Worm (Caenorhabditis elegans): ENCODE results near the gene C05C8.5.

Gene C05C8.5

DNA sequence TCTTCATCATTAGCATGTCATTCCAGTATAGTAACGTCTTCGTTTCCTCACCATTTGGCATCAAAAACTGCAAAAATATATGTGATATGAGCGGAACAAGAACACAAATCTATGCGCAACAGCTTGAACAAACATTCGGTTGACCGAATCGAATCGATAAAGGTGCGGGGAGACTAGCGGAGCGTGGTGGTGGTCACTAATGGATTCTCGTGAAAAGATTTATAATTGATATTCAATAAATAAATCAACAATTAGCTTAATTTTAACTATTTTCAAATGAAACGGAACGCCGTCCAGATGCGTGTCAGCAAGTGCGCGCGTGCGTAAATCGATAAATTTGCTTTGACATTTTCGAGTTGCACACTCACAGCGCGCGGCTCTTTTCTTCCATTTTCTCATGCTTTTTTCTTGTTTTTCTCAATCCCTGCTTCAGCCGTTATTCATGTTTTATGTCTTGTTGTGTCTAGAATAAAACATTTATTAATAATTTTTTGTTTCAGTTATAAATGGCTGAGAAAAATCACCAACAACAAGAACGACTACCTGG is 13.6 kb downstream of the C05C8.5 start, which contains the start of the genes C13F10.8, C13F10.6 and kxd-1:
Gene C13F10.8, minus strand, starts transcription at position 51 of the 547 bp plus-strand sequence.
Gene C13F10.6, minus strand, starts transcription at position 67 of the 547 bp plus-strand sequence.
Gene kxd-1, plus strand, starts transcription at position 497 of the 547 bp plus-strand sequence.
- TF ChIP-seq lin-35 (GFP tag; optimal IDR thresholded peaks at IDR 0.05) (peak in 1 of 2 experiments; percentile 42), C04F5.9 (tag; optimal IDR thresholded peaks at IDR 0.05) (no peak), swsn-7 (tag; optimal IDR thresholded peaks at IDR 0.05) (no peak), dpl-1 (GFP tag; optimal IDR thresholded peaks at IDR 0.05) (peak in 1 of 3 experiments; percentile 40), nhr-90 (tag; optimal IDR thresholded peaks at IDR 0.05; ENCODE audit: poor library complexity) (no peak), hlh-17 (GFP tag; optimal IDR thresholded peaks at IDR 0.05; ENCODE audit: borderline replicate concordance) (no peak), nhr-85 (tag) (peak; percentile 48), zag-1 (tag; optimal IDR thresholded peaks at IDR 0.05) (no peak), snpc-4 (tag; optimal IDR thresholded peaks at IDR 0.05) (no peak), jun-1 (tag; optimal IDR thresholded peaks at IDR 0.05) (no peak), C34B4.2 (tag; optimal IDR thresholded peaks at IDR 0.05) (no peak), lsy-2 (tag; optimal IDR thresholded peaks at IDR 0.05) (no peak), egl-27 (tag; optimal IDR thresholded peaks at IDR 0.05) (no peak), fkh-10 (GFP tag; optimal IDR thresholded peaks at IDR 0.05) (no peak), nhr-47 (tag; optimal IDR thresholded peaks at IDR 0.05) (no peak), vab-15 (tag; optimal IDR thresholded peaks at IDR 0.05) (no peak), efl-1 (optimal IDR thresholded peaks at IDR 0.05) (no peak), efl-1 (GFP tag; optimal IDR thresholded peaks at IDR 0.05 in 1 of 2) (peak in 1 of 2 experiments; percentile 93), xbp-1 (tag; optimal IDR thresholded peaks at IDR 0.05) (no peak), sup-37 (GFP tag; optimal IDR thresholded peaks at IDR 0.05) (no peak), lin-39 (tag; optimal IDR thresholded peaks at IDR 0.05) (no peak), unc-30 (tag; optimal IDR thresholded peaks at IDR 0.05) (no peak), lin-14 (GFP tag; optimal IDR thresholded peaks at IDR 0.05) (peak; percentile 46)

ce11 chrV:7218988-7219387 is 15.6 kb downstream of the C05C8.5 start, which contains the start of gene C13F10.5:
C13F10.5 (minus strand) TSS chrV:7219088.
- TF ChIP-seq grh-1 (GFP tag; IDR thresholded peaks at IDR 0.05): no peak
- no peak for TF ChIP-seq aha-1 (tag; optimal IDR thresholded peaks at IDR 0.05)
- TF ChIP-seq C16A3.4 (tag; optimal IDR thresholded peaks at IDR 0.05): no peak
- TF ChIP-seq nhr-12 (tag; optimal IDR thresholded peaks at IDR 0.05): no peak
- TF ChIP-seq unc-30 (tag; optimal IDR thresholded peaks at IDR 0.05): no peak
- no peak for TF ChIP-seq irx-1 (tag; optimal IDR thresholded peaks at IDR 0.05)
- no peak for TF ChIP-seq sox-4 (tag; optimal IDR thresholded peaks at IDR 0.05)
- no peak for TF ChIP-seq zag-1 (tag; optimal IDR thresholded peaks at IDR 0.05)
- TF ChIP-seq vab-15 (tag; optimal IDR thresholded peaks at IDR 0.05): no peak
- TF ChIP-seq snpc-4 (tag; optimal IDR thresholded peaks at IDR 0.05): no peak
- no peak for TF ChIP-seq ztf-4 (tag; optimal IDR thresholded peaks at IDR 0.05)
- TF ChIP-seq efl-3 (GFP tag; optimal IDR thresholded peaks at IDR 0.05): no peak
- TF ChIP-seq egl-27 (tag; optimal IDR thresholded peaks at IDR 0.05): no peak
- TF ChIP-seq unc-98 (GFP tag; IDR thresholded peaks at IDR 0.05): no peak
- TF ChIP-seq fkh-8 (tag; optimal IDR thresholded peaks at IDR 0.05): no peak
- no peak for TF ChIP-seq xbp-1 (tag; optimal IDR thresholded peaks at IDR 0.05)
- TF ChIP-seq ces-1 (GFP tag; optimal IDR thresholded peaks at IDR 0.05): no peak
- TF ChIP-seq ceh-82 (tag; optimal IDR thresholded peaks at IDR 0.05): no peak

DNA sequence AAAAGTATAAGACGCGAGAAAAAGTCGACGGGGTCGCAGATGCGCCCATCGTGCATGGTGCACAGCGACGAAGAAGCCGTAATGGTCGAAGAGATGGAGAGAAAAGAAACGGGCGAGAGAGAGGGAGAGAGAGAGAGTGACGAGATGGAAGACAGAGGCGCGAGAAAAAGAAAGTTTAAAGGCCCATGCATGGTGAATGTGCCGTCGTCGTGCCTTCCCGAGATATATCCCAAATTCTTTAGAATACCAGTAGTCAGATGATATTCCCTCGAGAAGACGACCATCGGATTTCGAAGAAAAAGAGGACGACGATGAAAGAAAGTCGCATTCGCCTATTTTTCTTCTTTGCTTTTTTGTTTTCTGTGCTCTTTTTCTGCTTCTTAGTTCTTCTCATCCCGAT is 18.6 kb downstream of the C05C8.5 start:
- TF ChIP-seq unc-86 (tag; optimal IDR thresholded peaks at IDR 0.05) (peak; percentile 1), lin-14 (GFP tag; optimal IDR thresholded peaks at IDR 0.05) (peak; percentile 54), efl-1 (optimal IDR thresholded peaks at IDR 0.05) (peak; percentile 4 to 11), efl-1 (GFP tag; optimal IDR thresholded peaks at IDR 0.05 in 1 of 2) (no peak), lsy-2 (tag; optimal IDR thresholded peaks at IDR 0.05) (peak in 1 of 2 experiments; percentile 22), nhr-19 (GFP tag; conservative IDR thresholded peaks at IDR 0.05) (no peak), dpl-1 (GFP tag; optimal IDR thresholded peaks at IDR 0.05) (peak in 1 of 3 experiments; percentile 0), nhr-90 (tag; optimal IDR thresholded peaks at IDR 0.05; ENCODE audit: poor library complexity) (no peak), ceh-82 (tag; optimal IDR thresholded peaks at IDR 0.05) (peak in 1 of 3 experiments; percentile 19), isw-1 (GFP tag; IDR thresholded peaks at IDR 0.05) (peak; percentile 20)

Measured in whole organism, L1 larva.